Fruit fly (Drosophila melanogaster) S2 (cell line): ENCODE data around the gene scu.

Experiments used
- CG8478 ChIP-seq: fragments of >200 bp; optimal IDR thresholded peaks from 2 replicates; lab custom pipeline; 2018
- CTCF ChIP-seq, 2 experiments: fragments of >200 bp; optimal IDR thresholded peaks; 2 replicates each; lab custom pipeline; 2018

scu gene

dm6 chrX:18136910-18137849, 46.1 kb downstream of the scu start, which contains the start of gene ari-1:
TSS of gene ari-1 (minus strand) at chrX:18137784.
- TF ChIP-seq CG8478 (lab: Kevin White, UChicago) (no peak), CTCF (optimal IDR thresholded peaks at IDR 0.05; lab: Kevin White, UChicago) (no peak)

- TF ChIP-seq CG8478 (lab: Kevin White, UChicago) (no peak), CTCF (optimal IDR thresholded peaks at IDR 0.05; lab: Kevin White, UChicago) (no peak)
Measured at dm6 chrX:18138297-18138696, 47.2 kb downstream of the scu start, which contains the start of gene CG43229. TSS of gene CG43229 (plus strand) at chrX:18138542.

- TF ChIP-seq CTCF (optimal IDR thresholded peaks at IDR 0.05; lab: Kevin White, UChicago) (no peak), CG8478 (lab: Kevin White, UChicago) (no peak)
Measured at dm6 chrX:18139950-18140349, 48.9 kb downstream of the scu start.

dm6 chrX:18140932-18141587, 50.0 kb downstream of the scu start:
- no peak for TF ChIP-seq CTCF (optimal IDR thresholded peaks at IDR 0.05; lab: Kevin White, UChicago)
- TF ChIP-seq CG8478 (lab: Kevin White, UChicago): no peak
